Worm (Caenorhabditis elegans): Measurements from ENCODE around the gene C05G5.1.

ce11 chrX:14736955-14737621, 2.8 kb downstream of the C05G5.1 start:
- TF ChIP-seq mdl-1 (tag; optimal IDR thresholded peaks at IDR 0.05) (no peak), ztf-4 (tag; optimal IDR thresholded peaks at IDR 0.05) (no peak), lin-39 (tag; optimal IDR thresholded peaks at IDR 0.05) (no peak), elt-2 (tag; optimal IDR thresholded peaks at IDR 0.05) (peak; percentile 73), jun-1 (tag; optimal IDR thresholded peaks at IDR 0.05) (peak; percentile 41), nhr-71 (tag; optimal IDR thresholded peaks at IDR 0.05) (peak; percentile 62), nhr-11 (tag; optimal IDR thresholded peaks at IDR 0.05) (no peak), C16A3.4 (tag; optimal IDR thresholded peaks at IDR 0.05) (no peak), fos-1 (tag; optimal IDR thresholded peaks at IDR 0.05) (no peak), egl-27 (tag; optimal IDR thresholded peaks at IDR 0.05) (no peak), pag-3 (tag; optimal IDR thresholded peaks at IDR 0.05; ENCODE audit: borderline replicate concordance, insufficient read depth) (no peak), efl-1 (optimal IDR thresholded peaks at IDR 0.05) (no peak), efl-1 (GFP tag; optimal IDR thresholded peaks at IDR 0.05 in 1 of 2) (no peak)

Data from whole organism, L1 larva.